Worm (Caenorhabditis elegans) whole organism, L1 larva: ENCODE results near the gene C04B4.4.

Experiments
- lin-39 ChIP-seq: fragments of 150-350 bp; optimal IDR thresholded peaks from 2 replicates; lab custom pipeline; 2014; ENCODE audit warnings: missing biosample characterization, missing genetic modification reagents, missing genetic modification characterization
- lsy-2 ChIP-seq, 2 experiments: fragments of 150-350 bp; optimal IDR thresholded peaks; 2 replicates each; lab custom pipeline; 2014; ENCODE audit warnings: missing biosample characterization in 2 of 2, missing genetic modification characterization in 2 of 2
- nhr-237 ChIP-seq: fragments of 150-350 bp; optimal IDR thresholded peaks from 2 replicates; lab custom pipeline; 2014; ENCODE audit warnings: missing biosample characterization, missing genetic modification characterization
- nhr-84 ChIP-seq: sonication (generic microtip); optimal IDR thresholded peaks from 2 replicates; lab custom pipeline; 2017; ENCODE audit warnings: missing biosample characterization, missing genetic modification characterization

DNA sequence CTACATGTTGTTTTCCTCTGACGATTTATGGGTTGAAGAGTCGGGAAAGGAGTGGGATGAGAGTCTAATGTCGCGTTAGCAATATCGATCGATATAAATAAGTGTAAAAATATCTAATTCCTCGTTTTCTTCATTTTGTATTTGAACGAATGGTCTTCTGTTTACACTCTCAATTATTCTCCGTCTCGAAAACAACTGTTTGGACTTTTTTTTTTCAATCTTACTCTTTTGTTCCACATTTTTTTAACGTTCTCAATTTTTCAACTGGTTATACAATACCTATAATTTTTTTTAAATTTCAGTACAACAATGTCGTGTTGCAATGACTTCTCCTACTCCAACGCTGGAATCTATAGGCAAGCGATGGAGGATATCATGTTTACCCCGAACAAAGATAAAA is 30.7 kb downstream of the C04B4.4 start, which contains the start of gene F17A2.13:
- no peak for TF ChIP-seq lin-39 (tag; lab: Kevin White, UChicago)
- no peak for TF ChIP-seq lsy-2 (tag; optimal IDR thresholded peaks at IDR 0.05; lab: Kevin White, UChicago)
- no peak for TF ChIP-seq nhr-237 (tag; lab: Kevin White, UChicago)
- TF ChIP-seq nhr-84 = no peak
